Worm (Caenorhabditis elegans) whole organism, L3 larva: ENCODE results near the gene srz-95.

ENCODE experiments used
- R02D3.7 ChIP-seq: fragments of 150-350 bp; optimal IDR thresholded peaks from 2 replicates; lab custom pipeline; 2014; ENCODE audit warnings: missing biosample characterization, missing genetic modification characterization
- ZK546.5 ChIP-seq: sonication (generic microtip); optimal IDR thresholded peaks from 2 replicates; lab custom pipeline; 2017; ENCODE audit warnings: missing biosample characterization, missing genetic modification characterization
- aly-2 ChIP-seq: fragments of 150-350 bp; optimal IDR thresholded peaks from 2 replicates; lab custom pipeline; 2014; ENCODE audit warnings: missing biosample characterization, missing genetic modification characterization
- ama-1 ChIP-seq: fragments of 150-350 bp; optimal IDR thresholded peaks from 2 replicates; lab custom pipeline; 2018
- ceh-16 ChIP-seq: sonication (generic microtip); optimal IDR thresholded peaks from 2 replicates; lab custom pipeline; 2017; ENCODE audit warnings: missing biosample characterization, missing genetic modification characterization
- ceh-28 ChIP-seq: fragments of 150-350 bp; optimal IDR thresholded peaks from 2 replicates; lab custom pipeline; 2014; ENCODE audit warnings: missing biosample characterization, missing genetic modification reagents, missing genetic modification characterization
- ceh-82 ChIP-seq: fragments of 150-350 bp; optimal IDR thresholded peaks from 2 replicates; lab custom pipeline; 2014; ENCODE audit warnings: missing biosample characterization, missing genetic modification characterization
- daf-12 ChIP-seq: fragments of 150-350 bp; optimal IDR thresholded peaks from 2 replicates; lab custom pipeline; 2014; ENCODE audit warnings: missing biosample characterization, missing genetic modification reagents, missing genetic modification characterization
- egl-27 ChIP-seq: sonication (generic microtip); optimal IDR thresholded peaks from 4 replicates; lab custom pipeline; 2017; ENCODE audit warnings: missing biosample characterization, missing genetic modification reagents, missing genetic modification characterization
- elt-1 ChIP-seq: fragments of 150-350 bp; optimal IDR thresholded peaks from 2 replicates; lab custom pipeline; 2014; ENCODE audit warnings: missing biosample characterization, missing genetic modification characterization
- elt-2 ChIP-seq: sonication (generic microtip); optimal IDR thresholded peaks from 2 replicates; lab custom pipeline; 2016; ENCODE audit warnings: missing genetic modification reagents, mild to moderate bottlenecking, missing genetic modification characterization, missing compliant biosample characterization
- eor-1 ChIP-seq, 2 experiments: fragments of 150-350 bp; optimal IDR thresholded peaks; 2 replicates each; lab custom pipeline; 2014 to 2018; ENCODE audit warnings: missing biosample characterization in 2 of 2, missing genetic modification characterization in 2 of 2
- fkh-2 ChIP-seq: fragments of 150-350 bp; optimal IDR thresholded peaks from 2 replicates; lab custom pipeline; 2014; ENCODE audit warnings: missing biosample characterization, missing genetic modification reagents, missing genetic modification characterization
- fos-1 ChIP-seq: fragments of 150-350 bp; optimal IDR thresholded peaks from 2 replicates; lab custom pipeline; 2014; ENCODE audit warnings: missing biosample characterization, missing genetic modification characterization
- hmg-11 ChIP-seq: sonication (generic microtip); optimal IDR thresholded peaks from 2 replicates; lab custom pipeline; 2016; ENCODE audit warnings: missing genetic modification characterization, missing compliant biosample characterization
- jun-1 ChIP-seq: fragments of 150-350 bp; optimal IDR thresholded peaks from 2 replicates; lab custom pipeline; 2014; ENCODE audit warnings: missing biosample characterization, missing genetic modification reagents, missing genetic modification characterization
- lin-15B ChIP-seq: fragments of 150-350 bp; optimal IDR thresholded peaks from 2 replicates; lab custom pipeline; 2014; ENCODE audit warnings: missing biosample characterization, missing genetic modification characterization
- lsy-12 ChIP-seq: sonication (generic microtip); optimal IDR thresholded peaks from 2 replicates; lab custom pipeline; 2016; ENCODE audit warnings: mild to moderate bottlenecking, missing genetic modification characterization, missing compliant biosample characterization
- mdl-1 ChIP-seq: fragments of 150-350 bp; optimal IDR thresholded peaks from 2 replicates; lab custom pipeline; 2014; ENCODE audit warnings: missing biosample characterization, missing genetic modification characterization
- mml-1 ChIP-seq: fragments of 150-350 bp; sonication (generic microtip); optimal IDR thresholded peaks from 3 replicates; lab custom pipeline; 2014; ENCODE audit warnings: missing biosample characterization, missing genetic modification characterization
- nfya-1 ChIP-seq: sonication (generic microtip); optimal IDR thresholded peaks from 2 replicates; lab custom pipeline; 2017; ENCODE audit warnings: missing genetic modification characterization, mild to moderate bottlenecking, missing compliant biosample characterization, antibody characterized with exemption, moderate library complexity; ENCODE audit not compliant: insufficient read depth
- nhr-11 ChIP-seq: fragments of 150-350 bp; optimal IDR thresholded peaks from 2 replicates; lab custom pipeline; 2014; ENCODE audit warnings: missing biosample characterization, missing genetic modification characterization
- nhr-12 ChIP-seq: fragments of 150-350 bp; optimal IDR thresholded peaks from 2 replicates; lab custom pipeline; 2014; ENCODE audit warnings: missing biosample characterization, missing genetic modification characterization
- nhr-23 ChIP-seq: fragments of 150-350 bp; optimal IDR thresholded peaks from 2 replicates; lab custom pipeline; 2014; ENCODE audit warnings: missing biosample characterization, missing genetic modification reagents, missing genetic modification characterization
- nhr-237 ChIP-seq: fragments of 150-350 bp; optimal IDR thresholded peaks from 2 replicates; lab custom pipeline; 2014; ENCODE audit warnings: missing biosample characterization, missing genetic modification characterization
- nhr-25 ChIP-seq: sonication (generic microtip); optimal IDR thresholded peaks from 2 replicates; lab custom pipeline; 2017; ENCODE audit warnings: missing biosample characterization, missing genetic modification characterization
- nhr-28 ChIP-seq: fragments of 150-350 bp; optimal IDR thresholded peaks from 2 replicates; lab custom pipeline; 2014; ENCODE audit warnings: missing biosample characterization, missing genetic modification characterization
- nhr-43 ChIP-seq: sonication (generic microtip); optimal IDR thresholded peaks from 2 replicates; lab custom pipeline; 2016; ENCODE audit warnings: mild to moderate bottlenecking, missing genetic modification characterization, missing compliant biosample characterization; ENCODE audit not compliant: poor library complexity, severe bottlenecking
- nhr-67 ChIP-seq: fragments of 150-350 bp; optimal IDR thresholded peaks from 2 replicates; lab custom pipeline; 2014; ENCODE audit warnings: missing biosample characterization, missing genetic modification characterization
- nhr-76 ChIP-seq: fragments of 150-350 bp; sonication (generic microtip); optimal IDR thresholded peaks from 5 replicates; lab custom pipeline; 2014; ENCODE audit warnings: missing biosample characterization, missing genetic modification characterization
- nhr-77 ChIP-seq: fragments of 150-350 bp; optimal IDR thresholded peaks from 2 replicates; lab custom pipeline; 2014; ENCODE audit warnings: missing biosample characterization, missing genetic modification characterization
- pqm-1 ChIP-seq: fragments of 150-350 bp; optimal IDR thresholded peaks from 2 replicates; lab custom pipeline; 2017; ENCODE audit warnings: missing biosample characterization, missing genetic modification characterization, inconsistent platforms
- sea-2 ChIP-seq: fragments of 150-350 bp; sonication (generic microtip); optimal IDR thresholded peaks from 4 replicates; lab custom pipeline; 2014; ENCODE audit warnings: missing biosample characterization, missing genetic modification reagents, missing genetic modification characterization
- skn-1 ChIP-seq: fragments of 150-350 bp; optimal IDR thresholded peaks from 2 replicates; lab custom pipeline; 2014; ENCODE audit warnings: missing biosample characterization, missing genetic modification characterization
- snpc-4 ChIP-seq: fragments of 150-350 bp; optimal IDR thresholded peaks from 2 replicates; lab custom pipeline; 2014; ENCODE audit warnings: missing biosample characterization, missing genetic modification characterization
- tbx-2 ChIP-seq: sonication (generic microtip); optimal IDR thresholded peaks from 2 replicates; lab custom pipeline; 2016; ENCODE audit warnings: mild to moderate bottlenecking, missing genetic modification characterization, missing compliant biosample characterization
- unc-39 ChIP-seq: sonication (generic microtip); optimal IDR thresholded peaks from 4 replicates; lab custom pipeline; 2017; ENCODE audit warnings: missing biosample characterization, missing genetic modification characterization
- unc-62 ChIP-seq: fragments of 150-350 bp; sonication (generic microtip); optimal IDR thresholded peaks from 4 replicates; lab custom pipeline; 2014; ENCODE audit warnings: missing biosample characterization, missing genetic modification reagents, missing genetic modification characterization
- zag-1 ChIP-seq: fragments of 150-350 bp; optimal IDR thresholded peaks from 2 replicates; lab custom pipeline; 2014; ENCODE audit warnings: missing biosample characterization, missing genetic modification characterization

srz-95 gene

DNA sequence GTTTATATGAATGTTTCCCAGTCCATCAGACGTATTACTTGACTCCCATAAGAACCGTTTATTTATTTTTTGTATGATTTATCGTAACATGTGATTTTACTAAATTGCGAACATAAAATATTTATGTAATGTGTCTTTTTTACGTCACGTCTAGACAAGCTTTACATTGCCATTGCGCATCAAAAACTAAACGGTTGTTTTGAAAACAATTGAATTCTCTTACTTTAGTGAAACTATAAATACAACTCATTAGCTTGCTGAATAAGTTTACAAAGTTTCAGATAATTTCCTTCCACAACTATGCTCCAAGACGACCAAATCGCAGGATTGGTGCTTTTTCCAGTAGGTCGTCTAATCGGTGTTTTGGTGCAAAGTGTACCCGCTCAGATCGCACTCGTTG is 16.9 kb upstream of the srz-95 start, which contains the start of gene srx-54:
Gene srx-54 (plus strand): TSS at position 301 of the 400 bp plus-strand sequence.
- no peak for TF ChIP-seq ama-1 (lab: Kevin White, UChicago)
- no peak for TF ChIP-seq eor-1 (tag; optimal IDR thresholded peaks at IDR 0.05; lab: Kevin White, UChicago)
- no peak for TF ChIP-seq lin-15B
- no peak for TF ChIP-seq elt-2
- no peak for TF ChIP-seq nhr-11 (tag; lab: Kevin White, UChicago)
- no peak for TF ChIP-seq ceh-82 (tag; lab: Kevin White, UChicago)
- TF ChIP-seq mdl-1 (tag; lab: Kevin White, UChicago), result no peak
- TF ChIP-seq hmg-11 (tag; lab: Kevin White, UChicago), result no peak
- TF ChIP-seq nhr-25 (tag; lab: Kevin White, UChicago), result no peak
- TF ChIP-seq skn-1, result no peak
- no peak for TF ChIP-seq tbx-2 (tag; lab: Kevin White, UChicago)

DNA sequence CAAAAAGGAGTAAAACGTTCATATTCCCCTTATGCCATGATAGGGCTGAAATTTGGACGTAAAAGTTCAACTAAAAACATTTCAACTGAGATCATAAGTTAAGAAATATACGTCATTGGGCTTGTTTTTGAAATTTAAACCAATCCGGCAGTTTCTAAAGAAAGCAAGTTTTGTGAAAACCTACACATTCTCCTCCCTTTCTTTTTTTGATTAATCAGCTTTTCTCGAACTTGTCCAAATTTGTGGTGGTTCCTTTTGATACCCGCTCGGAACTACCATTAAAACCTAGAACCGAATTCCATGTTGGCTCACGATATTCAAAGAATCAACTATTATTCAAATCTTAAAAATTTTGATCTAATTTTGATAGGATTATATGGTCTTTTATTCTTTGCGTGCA is 11.5 kb upstream of the srz-95 start, which contains the start of gene srz-54:
Gene srz-54 (plus strand): TSS at position 301 of the 400 bp plus-strand sequence.
- TF ChIP-seq nhr-28 (tag; lab: Kevin White, UChicago) (no peak), mml-1 (tag; lab: Kevin White, UChicago) (no peak), nhr-23 (tag; lab: Kevin White, UChicago) (no peak), egl-27 (tag; lab: Kevin White, UChicago) (no peak), nhr-77 (tag; lab: Kevin White, UChicago) (no peak), lsy-12 (no peak)
- TF ChIP-seq, all 47 proteins: peak for 0

ce11 chrV:16987035-16987434 is 4.8 kb upstream of the srz-95 start, which contains the start of gene Y102A5C.40:
Gene Y102A5C.40, minus strand, starts transcription at chrV:16987135.
- TF ChIP-seq sea-2 (no peak), ama-1 (lab: Kevin White, UChicago) (no peak), ZK546.5 (no peak), ceh-82 (tag; lab: Kevin White, UChicago) (no peak), nhr-237 (tag; lab: Kevin White, UChicago) (no peak), fkh-2 (no peak), nhr-67 (tag; lab: Kevin White, UChicago) (no peak), nhr-11 (tag; lab: Kevin White, UChicago) (no peak), ceh-16 (tag; lab: Kevin White, UChicago) (no peak), nhr-23 (tag; lab: Kevin White, UChicago) (no peak), elt-2 (no peak), nhr-77 (tag; lab: Kevin White, UChicago) (no peak), nhr-76 (tag; lab: Kevin White, UChicago) (no peak), nhr-25 (tag; lab: Kevin White, UChicago) (no peak), mdl-1 (tag; lab: Kevin White, UChicago) (no peak), ceh-28 (tag; lab: Kevin White, UChicago) (no peak), zag-1 (tag; lab: Kevin White, UChicago) (no peak), daf-12 (tag; lab: Kevin White, UChicago) (no peak), nhr-43 (tag; lab: Kevin White, UChicago) (no peak)
- TF ChIP-seq, all 47 proteins: peak for 0

ce11 chrV:16987783-16988182 is 4.1 kb upstream of the srz-95 start:
- TF ChIP-seq fkh-2 (no peak), pqm-1 (tag; lab: Kevin White, UChicago) (no peak), mdl-1 (tag; lab: Kevin White, UChicago) (no peak), egl-27 (tag; lab: Kevin White, UChicago) (no peak), ZK546.5 (no peak), nhr-77 (tag; lab: Kevin White, UChicago) (no peak), sea-2 (no peak), nhr-43 (tag; lab: Kevin White, UChicago) (no peak), snpc-4 (tag; lab: Kevin White, UChicago) (no peak), nhr-237 (tag; lab: Kevin White, UChicago) (no peak), eor-1 (tag; optimal IDR thresholded peaks at IDR 0.05; lab: Kevin White, UChicago) (no peak), ceh-82 (tag; lab: Kevin White, UChicago) (no peak), skn-1 (no peak), elt-1 (tag; lab: Kevin White, UChicago) (no peak), zag-1 (tag; lab: Kevin White, UChicago) (no peak), nhr-11 (tag; lab: Kevin White, UChicago) (no peak), tbx-2 (tag; lab: Kevin White, UChicago) (no peak), unc-62 (GFP tag; lab: Kevin White, UChicago) (no peak), jun-1 (tag; lab: Kevin White, UChicago) (no peak)

DNA sequence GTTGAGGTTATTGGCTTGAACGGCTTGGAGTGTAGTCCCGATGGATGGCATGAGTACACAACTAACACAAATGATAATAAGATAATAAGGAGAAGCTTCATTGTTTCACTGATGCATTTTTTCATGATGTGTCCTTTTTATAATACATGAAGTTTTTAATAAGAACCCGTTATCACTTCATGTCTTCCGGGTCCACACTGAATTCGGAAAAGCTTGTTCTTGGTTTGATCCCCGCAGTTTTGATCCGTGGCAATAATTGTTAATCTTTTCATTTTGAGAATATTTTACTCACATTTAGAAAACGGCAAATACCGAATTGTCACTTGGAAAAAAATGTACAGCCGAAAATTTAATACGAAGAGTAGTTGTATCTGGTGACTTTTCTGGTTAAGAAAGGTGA is 3.2 kb upstream of the srz-95 start, which contains the start of gene Y102A5C.27:
Gene Y102A5C.27 (minus strand): TSS at position 101 of the 400 bp plus-strand sequence.
- TF ChIP-seq snpc-4 (tag; lab: Kevin White, UChicago), result no peak
- no peak for TF ChIP-seq aly-2 (tag; lab: Kevin White, UChicago)
- no peak for TF ChIP-seq lin-15B
- no peak for TF ChIP-seq nhr-23 (tag; lab: Kevin White, UChicago)
- TF ChIP-seq zag-1 (tag; lab: Kevin White, UChicago), result no peak
- TF ChIP-seq fos-1, result no peak
- TF ChIP-seq nfya-1 (tag; lab: Kevin White, UChicago), result no peak
- no peak for TF ChIP-seq egl-27 (tag; lab: Kevin White, UChicago)
- no peak for TF ChIP-seq mml-1 (tag; lab: Kevin White, UChicago)
- TF ChIP-seq tbx-2 (tag; lab: Kevin White, UChicago), result no peak
- TF ChIP-seq R02D3.7, result no peak
- no peak for TF ChIP-seq unc-39 (tag; lab: Kevin White, UChicago)
- no peak for TF ChIP-seq nhr-12 (tag; lab: Kevin White, UChicago)
